Worm (Caenorhabditis elegans) whole organism, L4 larva: ENCODE results near the gene ttm-2.

Experiments used
- R02D3.7 ChIP-seq: fragments of 150-350 bp; sonication (generic microtip); optimal IDR thresholded peaks from 3 replicates; lab custom pipeline; 2014; ENCODE audit warnings: missing biosample characterization, missing genetic modification characterization
- T20F7.1 ChIP-seq: fragments of 200-800 bp; sonication (Bioruptor generic); optimal IDR thresholded peaks from 2 replicates; lab custom pipeline; 2018; ENCODE audit warnings: mild to moderate bottlenecking, missing genetic modification characterization, missing compliant biosample characterization
- T26A8.4 ChIP-seq: fragments of 200-800 bp; sonication (Bioruptor generic); IDR thresholded peaks from 2 replicates; pipeline ENCODE4 v1.3.6; 2022; ENCODE audit warnings: missing genetic modification characterization, missing compliant biosample characterization
- Y105C5A.15 ChIP-seq: fragments of 200-800 bp; sonication (Bioruptor generic); IDR thresholded peaks from 2 replicates; pipeline ENCODE4 v1.3.6; 2022; ENCODE audit warnings: missing genetic modification characterization, missing compliant biosample characterization
- ZK546.5 ChIP-seq, 2 experiments: sonication (generic microtip); optimal IDR thresholded peaks; 2 replicates each; lab custom pipeline; 2017; ENCODE audit warnings: missing biosample characterization in 2 of 2, missing genetic modification characterization in 2 of 2
- aha-1 ChIP-seq: fragments of 150-350 bp; peaks from one replicate; lab custom pipeline; 2014; ENCODE audit warnings: missing biosample characterization, missing genetic modification characterization
- arid-1 ChIP-seq: fragments of 200-800 bp; sonication (Bioruptor generic); conservative IDR thresholded peaks from 2 replicates; pipeline ENCODE4 v1.3.6; 2022; ENCODE audit warnings: missing genetic modification reagents, missing genetic modification characterization, missing compliant biosample characterization
- attf-4 ChIP-seq: sonication (generic microtip); optimal IDR thresholded peaks from 3 replicates; lab custom pipeline; 2017; ENCODE audit warnings: missing biosample characterization, missing genetic modification characterization
- ceh-20 ChIP-seq: fragments of 200-800 bp; sonication (Bioruptor generic); IDR thresholded peaks from 2 replicates; pipeline ENCODE4 v1.3.6; 2022; ENCODE audit warnings: missing genetic modification reagents, missing genetic modification characterization, missing compliant biosample characterization
- ceh-28 ChIP-seq: fragments of 150-350 bp; optimal IDR thresholded peaks from 2 replicates; lab custom pipeline; 2014; ENCODE audit warnings: missing biosample characterization, missing genetic modification reagents, missing genetic modification characterization
- ceh-32 ChIP-seq: sonication (generic microtip); optimal IDR thresholded peaks from 2 replicates; lab custom pipeline; 2016; ENCODE audit warnings: mild to moderate bottlenecking, missing genetic modification characterization, missing compliant biosample characterization; ENCODE audit not compliant: poor library complexity
- ceh-44 ChIP-seq: fragments of 200-800 bp; sonication (Bioruptor generic); IDR thresholded peaks from 2 replicates; pipeline ENCODE4 v1.3.6; 2022; ENCODE audit warnings: missing genetic modification reagents, missing genetic modification characterization, missing compliant biosample characterization
- ceh-82 ChIP-seq: sonication (generic microtip); optimal IDR thresholded peaks from 2 replicates; lab custom pipeline; 2017; ENCODE audit warnings: missing biosample characterization, missing genetic modification characterization
- daf-12 ChIP-seq: fragments of 150-350 bp; optimal IDR thresholded peaks from 2 replicates; lab custom pipeline; 2014; ENCODE audit warnings: missing biosample characterization, missing genetic modification reagents, missing genetic modification characterization
- daf-19 ChIP-seq: fragments of 200-800 bp; sonication (Bioruptor generic); conservative IDR thresholded peaks from 2 replicates; pipeline ENCODE4 v1.3.6; 2022; ENCODE audit warnings: missing genetic modification characterization, missing compliant biosample characterization
- dmd-9 ChIP-seq: fragments of 200-800 bp; sonication (Bioruptor generic); IDR thresholded peaks from 2 replicates; pipeline ENCODE4 v1.3.6; 2022; ENCODE audit warnings: missing genetic modification reagents, missing genetic modification characterization, missing compliant biosample characterization
- dve-1 ChIP-seq: sonication (generic microtip); optimal IDR thresholded peaks from 2 replicates; lab custom pipeline; 2017; ENCODE audit warnings: antibody characterized with exemption, mild to moderate bottlenecking, missing genetic modification characterization, missing compliant biosample characterization; ENCODE audit not compliant: insufficient read depth
- fkh-10 ChIP-seq: fragments of 150-350 bp; optimal IDR thresholded peaks from 2 replicates; lab custom pipeline; 2014; ENCODE audit warnings: missing biosample characterization, missing genetic modification reagents, missing genetic modification characterization
- fos-1 ChIP-seq: fragments of 150-350 bp; optimal IDR thresholded peaks from 2 replicates; lab custom pipeline; 2014; ENCODE audit warnings: missing biosample characterization, missing genetic modification characterization
- hlh-11 ChIP-seq: fragments of 200-800 bp; sonication (Bioruptor generic); optimal IDR thresholded peaks from 2 replicates; lab custom pipeline; 2018; ENCODE audit warnings: mild to moderate bottlenecking, missing genetic modification characterization, missing compliant biosample characterization
- hlh-30 ChIP-seq: sonication (generic microtip); optimal IDR thresholded peaks from 2 replicates; lab custom pipeline; 2017; ENCODE audit warnings: antibody characterized with exemption, mild to moderate bottlenecking, missing genetic modification characterization, missing compliant biosample characterization; ENCODE audit not compliant: insufficient read depth
- hmg-1.1 ChIP-seq: fragments of 200-800 bp; sonication (Bioruptor generic); IDR thresholded peaks from 2 replicates; pipeline ENCODE4 v1.3.6; 2022; ENCODE audit warnings: missing genetic modification reagents, missing genetic modification characterization, missing compliant biosample characterization
- lin-1 ChIP-seq: fragments of 200-800 bp; sonication (Bioruptor generic); IDR thresholded peaks from 2 replicates; pipeline ENCODE4 v1.3.6; 2022; ENCODE audit warnings: missing genetic modification reagents, missing genetic modification characterization, missing compliant biosample characterization
- lin-13 ChIP-seq: fragments of 150-350 bp; optimal IDR thresholded peaks from 2 replicates; lab custom pipeline; 2014; ENCODE audit warnings: missing biosample characterization, missing genetic modification reagents, missing genetic modification characterization
- lin-38 ChIP-seq: fragments of 200-800 bp; sonication (Bioruptor generic); IDR thresholded peaks from 2 replicates; pipeline ENCODE4 v1.3.6; 2022; ENCODE audit warnings: missing genetic modification reagents, missing genetic modification characterization, missing compliant biosample characterization
- lsy-2 ChIP-seq, 2 experiments: fragments of 150-350 bp in 1 of 2; sonication (generic microtip) in 1 of 2; optimal IDR thresholded peaks; 2 replicates each; lab custom pipeline; 2014 to 2017; ENCODE audit warnings: missing biosample characterization in 2 of 2, missing genetic modification characterization in 2 of 2
- madf-9 ChIP-seq: fragments of 200-800 bp; sonication (Bioruptor generic); conservative IDR thresholded peaks from 2 replicates; pipeline ENCODE4 v1.3.6; 2022; ENCODE audit warnings: missing genetic modification reagents, missing genetic modification characterization, missing compliant biosample characterization
- mdl-1 ChIP-seq, 2 experiments: fragments of 150-350 bp in 1 of 2; sonication (generic microtip) in 1 of 2; optimal IDR thresholded peaks; 2 replicates each; lab custom pipeline; 2014 to 2017; ENCODE audit warnings: missing biosample characterization in 2 of 2, missing genetic modification characterization in 2 of 2
- mdt-29 ChIP-seq: fragments of 200-800 bp; sonication (Bioruptor generic); IDR thresholded peaks from 2 replicates; pipeline ENCODE4 v1.3.6; 2022; ENCODE audit warnings: missing genetic modification reagents, missing genetic modification characterization, missing compliant biosample characterization
- mes-2 ChIP-seq: sonication (generic microtip); optimal IDR thresholded peaks from 2 replicates; lab custom pipeline; 2016; ENCODE audit warnings: missing genotype, mild to moderate bottlenecking, missing genetic modification characterization, missing compliant biosample characterization; ENCODE audit not compliant: poor library complexity, severe bottlenecking
- mxl-3 ChIP-seq: fragments of 200-800 bp; sonication (Bioruptor generic); optimal IDR thresholded peaks from 2 replicates; lab custom pipeline; 2018; ENCODE audit warnings: mild to moderate bottlenecking, missing genetic modification characterization, missing compliant biosample characterization
- nhr-10 ChIP-seq: fragments of 150-350 bp; optimal IDR thresholded peaks from 2 replicates; lab custom pipeline; 2014; ENCODE audit warnings: missing biosample characterization, missing genetic modification characterization
- nhr-102 ChIP-seq: sonication (generic microtip); optimal IDR thresholded peaks from 2 replicates; lab custom pipeline; 2016; ENCODE audit warnings: mild to moderate bottlenecking, missing genetic modification characterization, moderate library complexity, missing compliant biosample characterization
- nhr-11 ChIP-seq: fragments of 150-350 bp; optimal IDR thresholded peaks from 2 replicates; lab custom pipeline; 2014; ENCODE audit warnings: missing biosample characterization, missing genetic modification characterization
- nhr-111 ChIP-seq: fragments of 200-800 bp; sonication (Bioruptor generic); optimal IDR thresholded peaks from 2 replicates; lab custom pipeline; 2018; ENCODE audit warnings: mild to moderate bottlenecking, missing genetic modification characterization, missing compliant biosample characterization
- nhr-237 ChIP-seq: sonication (generic microtip); optimal IDR thresholded peaks from 2 replicates; lab custom pipeline; 2017; ENCODE audit warnings: missing biosample characterization, missing genetic modification characterization
- nhr-28 ChIP-seq: fragments of 150-350 bp; optimal IDR thresholded peaks from 2 replicates; lab custom pipeline; 2014; ENCODE audit warnings: missing biosample characterization, missing genetic modification characterization
- nhr-41 ChIP-seq: fragments of 200-800 bp; sonication (Bioruptor generic); IDR thresholded peaks from 2 replicates; pipeline ENCODE4 v1.3.6; 2022; ENCODE audit warnings: missing genetic modification reagents, missing genetic modification characterization, missing compliant biosample characterization
- nhr-42 ChIP-seq: fragments of 200-800 bp; sonication (Bioruptor generic); IDR thresholded peaks from 2 replicates; pipeline ENCODE4 v1.3.6; 2022; ENCODE audit warnings: missing genetic modification characterization, missing compliant biosample characterization
- nhr-48 ChIP-seq: sonication (generic microtip); optimal IDR thresholded peaks from 2 replicates; lab custom pipeline; 2016; ENCODE audit warnings: mild to moderate bottlenecking, missing genetic modification characterization, missing compliant biosample characterization
- nhr-6 ChIP-seq: fragments of 150-350 bp; optimal IDR thresholded peaks from 2 replicates; lab custom pipeline; 2014; ENCODE audit warnings: missing biosample characterization, missing genetic modification characterization
- rbr-2 ChIP-seq: sonication (generic microtip); optimal IDR thresholded peaks from 2 replicates; lab custom pipeline; 2016; ENCODE audit warnings: missing genotype, missing genetic modification characterization, missing compliant biosample characterization
- set-16 ChIP-seq: fragments of 200-800 bp; sonication (Bioruptor generic); IDR thresholded peaks from 2 replicates; pipeline ENCODE4 v1.3.6; 2022; ENCODE audit warnings: missing genetic modification reagents, missing genetic modification characterization, missing compliant biosample characterization
- snpc-4 ChIP-seq: fragments of 150-350 bp; optimal IDR thresholded peaks from 2 replicates; lab custom pipeline; 2014; ENCODE audit warnings: missing biosample characterization, missing genetic modification characterization
- spr-3 ChIP-seq: fragments of 200-800 bp; sonication (Bioruptor generic); optimal IDR thresholded peaks from 2 replicates; lab custom pipeline; 2018; ENCODE audit warnings: mild to moderate bottlenecking, missing genetic modification characterization, missing compliant biosample characterization
- tag-97 ChIP-seq: fragments of 200-800 bp; sonication (Bioruptor generic); IDR thresholded peaks from 2 replicates; pipeline ENCODE4 v1.3.6; 2022; ENCODE audit warnings: missing genetic modification characterization, missing compliant biosample characterization
- zfp-2 ChIP-seq: sonication (generic microtip); optimal IDR thresholded peaks from 2 replicates; lab custom pipeline; 2016; ENCODE audit warnings: mild to moderate bottlenecking, missing genetic modification characterization, missing compliant biosample characterization
- zip-11 ChIP-seq: fragments of 200-800 bp; sonication (Bioruptor generic); IDR thresholded peaks from 2 replicates; pipeline ENCODE4 v1.3.6; 2022; ENCODE audit warnings: missing genetic modification characterization, missing compliant biosample characterization
- ztf-7 ChIP-seq: fragments of 150-350 bp; optimal IDR thresholded peaks from 2 replicates; lab custom pipeline; 2014; ENCODE audit warnings: missing biosample characterization, missing genetic modification characterization

Gene ttm-2

ce11 chrII:4747063-4747462 lies 19.1 kb downstream of the ttm-2 start:
- TF ChIP-seq mdt-29 (GFP tag; lab: Robert Waterston, UW), result peak; percentile 16; the same call in 1 of the 2 replicates
- peak; percentile 5 for TF ChIP-seq hlh-11 (tag; lab: Kevin White, UChicago)
- no peak for TF ChIP-seq mes-2 (tag; lab: Kevin White, UChicago)
- no peak for TF ChIP-seq nhr-42 (GFP tag; lab: Robert Waterston, UW)
- TF ChIP-seq nhr-28 (tag; lab: Kevin White, UChicago), result no peak
- TF ChIP-seq dve-1 (tag; lab: Kevin White, UChicago), result no peak
- TF ChIP-seq hlh-30, result peak; percentile 69
- TF ChIP-seq mdl-1 (tag; optimal IDR thresholded peaks at IDR 0.05; lab: Kevin White, UChicago), result peak in 1 of 2 experiments; percentile 39
- TF ChIP-seq nhr-48 (tag; lab: Kevin White, UChicago), result peak; percentile 62
- TF ChIP-seq nhr-111, result no peak
- no peak for TF ChIP-seq R02D3.7 (tag; lab: Kevin White, UChicago)
- peak in 1 of 2 experiments; percentile 51 for TF ChIP-seq lsy-2 (tag; optimal IDR thresholded peaks at IDR 0.05; lab: Kevin White, UChicago)
- TF ChIP-seq lin-13, result no peak
- TF ChIP-seq nhr-237 (tag; lab: Kevin White, UChicago), result no peak
- TF ChIP-seq, all 104 proteins: peak for 6

ce11 chrII:4745281-4745680 lies 20.9 kb downstream of the ttm-2 start:
- no peak for TF ChIP-seq ceh-82 (tag; lab: Kevin White, UChicago)
- TF ChIP-seq ZK546.5 (tag; optimal IDR thresholded peaks at IDR 0.05; lab: Kevin White, UChicago), result no peak
- TF ChIP-seq nhr-11, result peak; percentile 98
- TF ChIP-seq aha-1, result peak; percentile 84
- TF ChIP-seq ceh-28 (tag; lab: Kevin White, UChicago), result no peak
- TF ChIP-seq set-16 (GFP tag; lab: Robert Waterston, UW), result no peak
- no peak for TF ChIP-seq mdt-29 (GFP tag; lab: Robert Waterston, UW)
- TF ChIP-seq madf-9, result no peak
- TF ChIP-seq fkh-10 (GFP tag; lab: Kevin White, UChicago), result no peak
- no peak for TF ChIP-seq arid-1 (GFP tag; lab: Robert Waterston, UW)
- no peak for TF ChIP-seq fos-1
- no peak for TF ChIP-seq snpc-4
- no peak for TF ChIP-seq spr-3 (GFP tag; lab: Kevin White, UChicago)
- peak; percentile 72 for TF ChIP-seq mxl-3 (GFP tag; lab: Kevin White, UChicago)
- no peak for TF ChIP-seq ceh-44 (GFP tag; lab: Robert Waterston, UW)
- TF ChIP-seq tag-97 (GFP tag; lab: Robert Waterston, UW), result no peak
- TF ChIP-seq ztf-7 (tag; lab: Kevin White, UChicago), result no peak
- TF ChIP-seq ceh-20 (GFP tag; lab: Robert Waterston, UW), result peak; percentile 59; the same call in 1 of the 2 replicates
- no peak for TF ChIP-seq Y105C5A.15 (GFP tag; lab: Robert Waterston, UW)
- TF ChIP-seq mes-2 (tag; lab: Kevin White, UChicago), result peak; percentile 32
- TF ChIP-seq nhr-41, result no peak
- no peak for TF ChIP-seq daf-19
- no peak for TF ChIP-seq nhr-111
- TF ChIP-seq daf-12, result no peak
- TF ChIP-seq T26A8.4, result no peak
- TF ChIP-seq lin-13, result no peak
- no peak for TF ChIP-seq attf-4 (tag; lab: Kevin White, UChicago)
- TF ChIP-seq nhr-28 (tag; lab: Kevin White, UChicago), result peak; percentile 77
- no peak for TF ChIP-seq ceh-32 (tag; lab: Kevin White, UChicago)
- TF ChIP-seq nhr-6 (tag; lab: Kevin White, UChicago), result no peak
- TF ChIP-seq dmd-9 (GFP tag; lab: Robert Waterston, UW), result no peak
- TF ChIP-seq T20F7.1 (GFP tag; lab: Kevin White, UChicago), result no peak
- no peak for TF ChIP-seq lin-38 (GFP tag; lab: Robert Waterston, UW)
- TF ChIP-seq zip-11 (GFP tag; lab: Robert Waterston, UW), result no peak
- peak in 1 of 2 experiments; percentile 31 for TF ChIP-seq lsy-2 (tag; optimal IDR thresholded peaks at IDR 0.05; lab: Kevin White, UChicago)
- no peak for TF ChIP-seq hmg-1.1
- TF ChIP-seq rbr-2 (tag; lab: Kevin White, UChicago), result no peak
- TF ChIP-seq lin-1, result no peak
- peak; percentile 10 for TF ChIP-seq nhr-102 (tag; lab: Kevin White, UChicago)
- TF ChIP-seq hlh-11 (tag; lab: Kevin White, UChicago), result peak; percentile 55
- peak; percentile 59 for TF ChIP-seq nhr-10 (tag; lab: Kevin White, UChicago)
- no peak for TF ChIP-seq zfp-2 (tag; lab: Kevin White, UChicago)
